Worm (Caenorhabditis elegans) whole organism, L4/young adult: ENCODE data around the gene C56A3.5.

Experiments used
- dao-5 ChIP-seq: sonication (generic microtip); optimal IDR thresholded peaks from 2 replicates; lab custom pipeline; 2016; ENCODE audit warnings: missing genotype, missing genetic modification characterization, moderate library complexity, missing compliant biosample characterization
- him-1 ChIP-seq: sonication (generic microtip); optimal IDR thresholded peaks from 2 replicates; lab custom pipeline; 2016; ENCODE audit warnings: missing genotype, missing genetic modification reagents, missing genetic modification characterization, missing compliant biosample characterization

- no peak for TF ChIP-seq dao-5 (tag; lab: Kevin White, UChicago)
- TF ChIP-seq him-1 (tag; lab: Kevin White, UChicago) = no peak
Measured at ce11 chrV:13571714-13572258, 20.0 kb downstream of the C56A3.5 start, which contains the start of gene C50B8.4.
